Fruit fly (Drosophila melanogaster): ENCODE results near the gene CG34274.
A peak's percentile ranks its signal among the peaks of the same experiment; 100 is the strongest.

The CG34274 gene

dm6 chr3R:15731446-15731845 is at the start of gene CG34274:
CG34274 (plus strand) TSS chr3R:15731746.
- no peak for TF ChIP-seq noc (tag; optimal IDR thresholded peaks at IDR 0.05)

dm6 chr3R:15688441-15688840 is 43.1 kb upstream of the CG34274 start:
- TF ChIP-seq noc (tag; optimal IDR thresholded peaks at IDR 0.05): no peak

- no peak for TF ChIP-seq noc (tag; optimal IDR thresholded peaks at IDR 0.05)
Measured at dm6 chr3R:15692786-15693185, 38.8 kb upstream of the CG34274 start, which contains the start of gene CG31446. CG31446 (plus strand) TSS chr3R:15693086.

- no peak for TF ChIP-seq noc (tag; optimal IDR thresholded peaks at IDR 0.05)
Measured at dm6 chr3R:15694332-15694731, 37.2 kb upstream of the CG34274 start.

- no peak for TF ChIP-seq noc (tag; optimal IDR thresholded peaks at IDR 0.05)
Measured at dm6 chr3R:15694941-15695340, 36.6 kb upstream of the CG34274 start, which contains the start of gene CG5399. CG5399 (plus strand) TSS chr3R:15695241.

- TF ChIP-seq noc (tag; optimal IDR thresholded peaks at IDR 0.05): peak; percentile 34
Measured at dm6 chr3R:15696461-15697044, 35.0 kb upstream of the CG34274 start.

- TF ChIP-seq noc (tag; optimal IDR thresholded peaks at IDR 0.05): no peak
Measured at dm6 chr3R:15700801-15701200, 30.7 kb upstream of the CG34274 start.

- no peak for TF ChIP-seq noc (tag; optimal IDR thresholded peaks at IDR 0.05)
Measured at dm6 chr3R:15704376-15704775, 27.2 kb upstream of the CG34274 start, which contains the start of gene CG5404. CG5404 (plus strand) TSS chr3R:15704676.

dm6 chr3R:15716485-15716884 is 15.1 kb upstream of the CG34274 start, which contains the start of gene CG31294:
CG31294 (minus strand) TSS chr3R:15716585.
- no peak for TF ChIP-seq noc (tag; optimal IDR thresholded peaks at IDR 0.05)

dm6 chr3R:15730629-15731028 is 917 bp upstream of the CG34274 start:
- TF ChIP-seq noc (tag; optimal IDR thresholded peaks at IDR 0.05): no peak

dm6 chr3R:15744354-15744753 is 12.8 kb downstream of the CG34274 start, which contains the start of gene CG4520:
CG4520 (plus strand) TSS chr3R:15744654.
- TF ChIP-seq noc (tag; optimal IDR thresholded peaks at IDR 0.05): no peak

- no peak for TF ChIP-seq noc (tag; optimal IDR thresholded peaks at IDR 0.05)
Measured at dm6 chr3R:15762815-15763214, 31.3 kb downstream of the CG34274 start, which contains the start of gene CG12784. CG12784 (plus strand) TSS chr3R:15763115.

- TF ChIP-seq noc (tag; optimal IDR thresholded peaks at IDR 0.05): no peak
Measured at dm6 chr3R:15767338-15767737, 35.8 kb downstream of the CG34274 start, which contains the start of gene CG5623. CG5623 (minus strand) TSS chr3R:15767438.

dm6 chr3R:15768900-15769299 is 37.4 kb downstream of the CG34274 start:
- no peak for TF ChIP-seq noc (tag; optimal IDR thresholded peaks at IDR 0.05)

- no peak for TF ChIP-seq noc (tag; optimal IDR thresholded peaks at IDR 0.05)
Measured at dm6 chr3R:15774128-15774527, 42.6 kb downstream of the CG34274 start, which contains the start of gene Ttc26. Ttc26 (plus strand) TSS chr3R:15774416.

- no peak for TF ChIP-seq noc (tag; optimal IDR thresholded peaks at IDR 0.05)
Measured at dm6 chr3R:15775242-15775641, 43.7 kb downstream of the CG34274 start, which contains the start of gene CG45207. CG45207 (minus strand) TSS chr3R:15775342.

- TF ChIP-seq noc (tag; optimal IDR thresholded peaks at IDR 0.05): no peak
Measured at dm6 chr3R:15779505-15779904, 48.0 kb downstream of the CG34274 start, which contains the start of gene CG5614. CG5614 (plus strand) TSS chr3R:15779805.

Measured in whole organism, larva.